Fruit fly (Drosophila melanogaster) whole organism, embryonic: Measurements from ENCODE around the gene CG31064.

ENCODE experiments used
- ATbp ChIP-seq: fragments of 200-800 bp; sonication (Bioruptor generic); optimal IDR thresholded peaks from 2 replicates; lab custom pipeline; 2017; ENCODE audit warnings: missing biosample characterization, mild to moderate bottlenecking, missing genetic modification characterization, missing genetic modification reagents
- BEAF-32 ChIP-seq: fragments of 200-800 bp; sonication (Bioruptor generic); optimal IDR thresholded peaks from 3 replicates; lab custom pipeline; 2017; ENCODE audit warnings: missing biosample characterization, missing genetic modification characterization, mild to moderate bottlenecking, moderate library complexity, missing genetic modification reagents
- CG10209 ChIP-seq: fragments of 200-800 bp; sonication (Bioruptor generic); optimal IDR thresholded peaks from 3 replicates; lab custom pipeline; 2017; ENCODE audit warnings: missing biosample characterization, mild to moderate bottlenecking, missing genetic modification characterization, missing genetic modification reagents
- CG10366 ChIP-seq: fragments of 200-800 bp; sonication (Bioruptor generic); IDR thresholded peaks from 2 replicates; pipeline ENCODE4 v1.3.6; 2022; ENCODE audit warnings: missing biosample characterization, missing genetic modification characterization
- CG10979 ChIP-seq: fragments of 200-800 bp; sonication (Bioruptor generic); optimal IDR thresholded peaks from 2 replicates; lab custom pipeline; 2018; ENCODE audit warnings: missing biosample characterization, mild to moderate bottlenecking, missing genetic modification characterization, moderate library complexity
- CG11456 ChIP-seq: fragments of 200-800 bp; sonication (Bioruptor generic); IDR thresholded peaks from 3 replicates; pipeline ENCODE4 v1.3.6; 2022; ENCODE audit warnings: missing biosample characterization, missing genetic modification characterization
- CG14710 ChIP-seq: fragments of 200-800 bp; sonication (Bioruptor generic); optimal IDR thresholded peaks from 3 replicates; lab custom pipeline; 2019; ENCODE audit warnings: missing biosample characterization, mild to moderate bottlenecking, missing genetic modification characterization, moderate library complexity
- CG15601 ChIP-seq: fragments of 200-800 bp; sonication (Bioruptor generic); optimal IDR thresholded peaks from 3 replicates; lab custom pipeline; 2019; ENCODE audit warnings: missing biosample characterization, mild to moderate bottlenecking, missing genetic modification characterization, moderate library complexity
- CG16863 ChIP-seq: fragments of 200-800 bp; sonication (Bioruptor generic); optimal IDR thresholded peaks from 3 replicates; lab custom pipeline; 2016; ENCODE audit warnings: missing biosample characterization, missing genetic modification characterization
- CG18011 ChIP-seq: fragments of 200-800 bp; sonication (Bioruptor generic); optimal IDR thresholded peaks from 2 replicates; lab custom pipeline; 2017; ENCODE audit warnings: missing biosample characterization, missing genetic modification characterization, mild to moderate bottlenecking, moderate library complexity, missing genotype
- CG2199 ChIP-seq: fragments of 200-800 bp; sonication (Bioruptor generic); IDR thresholded peaks from 3 replicates; pipeline ENCODE4 v1.3.6; 2022; ENCODE audit warnings: missing biosample characterization, missing genetic modification characterization
- CG31388 ChIP-seq: fragments of 200-800 bp; sonication (Bioruptor generic); optimal IDR thresholded peaks from 2 replicates; lab custom pipeline; 2016; ENCODE audit warnings: missing biosample characterization, missing genetic modification characterization
- CG32767 ChIP-seq: fragments of 200-800 bp; sonication (Bioruptor generic); IDR thresholded peaks from 2 replicates; pipeline ENCODE4 v1.3.6; 2022; ENCODE audit warnings: missing biosample characterization, missing genetic modification characterization
- CG4820 ChIP-seq: fragments of 200-800 bp; sonication (Bioruptor generic); optimal IDR thresholded peaks from 3 replicates; lab custom pipeline; 2016; ENCODE audit warnings: missing biosample characterization, missing genetic modification characterization
- CG4854 ChIP-seq: fragments of 200-800 bp; sonication (Bioruptor generic); optimal IDR thresholded peaks from 2 replicates; lab custom pipeline; 2016; ENCODE audit warnings: missing biosample characterization, missing genetic modification characterization, inconsistent platforms
- CG6813 ChIP-seq: fragments of 200-800 bp; sonication (Bioruptor generic); optimal IDR thresholded peaks from 2 replicates; lab custom pipeline; 2017; ENCODE audit warnings: missing biosample characterization, missing genetic modification characterization, mild to moderate bottlenecking, moderate library complexity, missing genetic modification reagents
- CG7963 ChIP-seq: fragments of 200-800 bp; sonication (Bioruptor generic); IDR thresholded peaks from 3 replicates; pipeline ENCODE4 v1.3.6; 2022; ENCODE audit warnings: missing biosample characterization, missing genetic modification characterization; ENCODE audit not compliant: partially characterized antibody
- D19A ChIP-seq: fragments of 200-800 bp; optimal IDR thresholded peaks from 3 replicates; lab custom pipeline; 2019; ENCODE audit warnings: missing biosample characterization, mild to moderate bottlenecking, missing genetic modification characterization, moderate library complexity
- Dek ChIP-seq: fragments of 200-800 bp; sonication (Bioruptor generic); optimal IDR thresholded peaks from 3 replicates; lab custom pipeline; 2019; ENCODE audit warnings: missing biosample characterization, mild to moderate bottlenecking, missing genetic modification characterization, moderate library complexity
- Dip2 ChIP-seq: fragments of 200-800 bp; sonication (Bioruptor generic); IDR thresholded peaks from 2 replicates; pipeline ENCODE4 v1.3.6; 2022; ENCODE audit warnings: missing biosample characterization, missing genetic modification characterization
- ERR ChIP-seq: fragments of 200-800 bp; sonication (Bioruptor generic); optimal IDR thresholded peaks from 2 replicates; lab custom pipeline; 2016; ENCODE audit warnings: missing biosample characterization, missing genetic modification characterization
- H15 ChIP-seq: fragments of 200-800 bp; sonication (Bioruptor generic); IDR thresholded peaks from 3 replicates; pipeline ENCODE4 v1.3.6; 2022; ENCODE audit warnings: missing biosample characterization, missing genetic modification characterization
- HLH3B ChIP-seq: fragments of 200-800 bp; sonication (Bioruptor generic); IDR thresholded peaks from 2 replicates; pipeline ENCODE4 v1.3.6; 2022; ENCODE audit warnings: missing biosample characterization, missing genetic modification characterization
- Kr ChIP-seq: fragments of 200-800 bp; sonication (Bioruptor generic); optimal IDR thresholded peaks from 2 replicates; lab custom pipeline; 2017; ENCODE audit warnings: missing biosample characterization, mild to moderate bottlenecking, missing genetic modification characterization
- MTF-1 ChIP-seq: fragments of 200-800 bp; sonication (Bioruptor generic); optimal IDR thresholded peaks from 2 replicates; lab custom pipeline; 2018; ENCODE audit warnings: missing biosample characterization, mild to moderate bottlenecking, missing genetic modification characterization, borderline replicate concordance
- NC2β ChIP-seq: fragments of 200-800 bp; sonication (Bioruptor generic); optimal IDR thresholded peaks from 2 replicates; lab custom pipeline; 2016; ENCODE audit warnings: missing biosample characterization, missing genetic modification characterization
- PHDP ChIP-seq: fragments of 200-800 bp; sonication (Bioruptor generic); optimal IDR thresholded peaks from 3 replicates; lab custom pipeline; 2018; ENCODE audit warnings: missing biosample characterization, mild to moderate bottlenecking, missing genetic modification characterization, moderate library complexity
- Ptx1 ChIP-seq: fragments of 200-800 bp; sonication (Bioruptor generic); IDR thresholded peaks from 2 replicates; pipeline ENCODE4 v1.3.6; 2022; ENCODE audit warnings: missing biosample characterization, missing genetic modification characterization
- Scr ChIP-seq: fragments of 200-800 bp; sonication (Bioruptor generic); IDR thresholded peaks from 2 replicates; pipeline ENCODE4 v1.3.6; 2022; ENCODE audit warnings: missing biosample characterization, missing genetic modification characterization; ENCODE audit not compliant: partially characterized antibody
- Xbp1 ChIP-seq: fragments of 200-800 bp; sonication (Bioruptor generic); optimal IDR thresholded peaks from 3 replicates; lab custom pipeline; 2016; ENCODE audit warnings: missing biosample characterization, mild to moderate bottlenecking, missing genetic modification characterization
- ara ChIP-seq: fragments of 200-800 bp; sonication (Bioruptor generic); IDR thresholded peaks from 2 replicates; pipeline ENCODE4 v1.3.6; 2022; ENCODE audit warnings: missing biosample characterization, missing genetic modification characterization
- bbx ChIP-seq: fragments of 200-800 bp; sonication (Bioruptor generic); IDR thresholded peaks from 2 replicates; pipeline ENCODE4 v1.3.6; 2022; ENCODE audit warnings: missing biosample characterization, missing genetic modification characterization; ENCODE audit not compliant: partially characterized antibody
- bcd ChIP-seq: fragments of 200-800 bp; sonication (Bioruptor generic); optimal IDR thresholded peaks from 2 replicates; lab custom pipeline; 2017; ENCODE audit warnings: missing biosample characterization, mild to moderate bottlenecking, missing genetic modification characterization
- bowl ChIP-seq: fragments of 200-800 bp; sonication (Bioruptor generic); IDR thresholded peaks from 2 replicates; pipeline ENCODE4 v1.3.6; 2022; ENCODE audit warnings: missing biosample characterization, missing genetic modification characterization
- dmrt11E ChIP-seq: fragments of 200-800 bp; sonication (Bioruptor generic); optimal IDR thresholded peaks from 3 replicates; lab custom pipeline; 2018; ENCODE audit warnings: missing biosample characterization, mild to moderate bottlenecking, missing genetic modification characterization, moderate library complexity
- exex ChIP-seq: fragments of 200-800 bp; sonication (Bioruptor generic); optimal IDR thresholded peaks from 4 replicates; lab custom pipeline; 2018; ENCODE audit warnings: missing biosample characterization, mild to moderate bottlenecking, missing genetic modification characterization, moderate library complexity
- fd102C ChIP-seq: fragments of 200-800 bp; sonication (Bioruptor generic); optimal IDR thresholded peaks from 2 replicates; lab custom pipeline; 2018; ENCODE audit warnings: missing biosample characterization, mild to moderate bottlenecking, missing genetic modification characterization, moderate library complexity
- ftz-f1 ChIP-seq: fragments of 200-800 bp; sonication (Bioruptor generic); optimal IDR thresholded peaks from 2 replicates; lab custom pipeline; 2016; ENCODE audit warnings: missing biosample characterization, missing genetic modification characterization
- gsb-n ChIP-seq: fragments of 200-800 bp; sonication (Bioruptor generic); optimal IDR thresholded peaks from 3 replicates; lab custom pipeline; 2018; ENCODE audit warnings: missing biosample characterization, mild to moderate bottlenecking, missing genetic modification characterization
- h ChIP-seq: fragments of >200 bp; optimal IDR thresholded peaks from 2 replicates; lab custom pipeline; 2017
- hbn ChIP-seq: fragments of 200-800 bp; sonication (Bioruptor generic); IDR thresholded peaks from 2 replicates; pipeline ENCODE4 v1.3.6; 2022; ENCODE audit warnings: missing biosample characterization, missing genetic modification characterization; ENCODE audit not compliant: partially characterized antibody
- ken ChIP-seq: fragments of 200-800 bp; sonication (Bioruptor generic); IDR thresholded peaks from 3 replicates; pipeline ENCODE4 v1.3.6; 2022; ENCODE audit warnings: missing biosample characterization, missing genetic modification characterization
- nerfin-1 ChIP-seq: fragments of 200-800 bp; sonication (Bioruptor generic); optimal IDR thresholded peaks from 3 replicates; lab custom pipeline; 2019; ENCODE audit warnings: missing biosample characterization, mild to moderate bottlenecking, missing genetic modification characterization, moderate library complexity
- pb ChIP-seq: fragments of 200-800 bp; sonication (Bioruptor generic); optimal IDR thresholded peaks from 3 replicates; lab custom pipeline; 2016; ENCODE audit warnings: missing biosample characterization, missing genetic modification characterization
- pnt ChIP-seq: fragments of 200-800 bp; sonication (Bioruptor generic); optimal IDR thresholded peaks from 3 replicates; lab custom pipeline; 2016; ENCODE audit warnings: missing biosample characterization, missing genetic modification characterization
- pum ChIP-seq: fragments of 200-800 bp; sonication (Bioruptor generic); optimal IDR thresholded peaks from 2 replicates; lab custom pipeline; 2016; ENCODE audit warnings: missing biosample characterization, missing genetic modification characterization
- stc ChIP-seq: fragments of 200-800 bp; sonication (Bioruptor generic); IDR thresholded peaks from 2 replicates; pipeline ENCODE4 v1.3.6; 2022; ENCODE audit warnings: missing biosample characterization, missing genetic modification characterization
- unpg ChIP-seq: fragments of 200-800 bp; sonication (Bioruptor generic); optimal IDR thresholded peaks from 3 replicates; lab custom pipeline; 2018; ENCODE audit warnings: missing biosample characterization, mild to moderate bottlenecking, missing genetic modification characterization, moderate library complexity
- wek ChIP-seq: fragments of 200-800 bp; sonication (Bioruptor generic); optimal IDR thresholded peaks from 3 replicates; lab custom pipeline; 2018; ENCODE audit warnings: missing biosample characterization, mild to moderate bottlenecking, missing genetic modification characterization, moderate library complexity

The CG31064 gene

DNA sequence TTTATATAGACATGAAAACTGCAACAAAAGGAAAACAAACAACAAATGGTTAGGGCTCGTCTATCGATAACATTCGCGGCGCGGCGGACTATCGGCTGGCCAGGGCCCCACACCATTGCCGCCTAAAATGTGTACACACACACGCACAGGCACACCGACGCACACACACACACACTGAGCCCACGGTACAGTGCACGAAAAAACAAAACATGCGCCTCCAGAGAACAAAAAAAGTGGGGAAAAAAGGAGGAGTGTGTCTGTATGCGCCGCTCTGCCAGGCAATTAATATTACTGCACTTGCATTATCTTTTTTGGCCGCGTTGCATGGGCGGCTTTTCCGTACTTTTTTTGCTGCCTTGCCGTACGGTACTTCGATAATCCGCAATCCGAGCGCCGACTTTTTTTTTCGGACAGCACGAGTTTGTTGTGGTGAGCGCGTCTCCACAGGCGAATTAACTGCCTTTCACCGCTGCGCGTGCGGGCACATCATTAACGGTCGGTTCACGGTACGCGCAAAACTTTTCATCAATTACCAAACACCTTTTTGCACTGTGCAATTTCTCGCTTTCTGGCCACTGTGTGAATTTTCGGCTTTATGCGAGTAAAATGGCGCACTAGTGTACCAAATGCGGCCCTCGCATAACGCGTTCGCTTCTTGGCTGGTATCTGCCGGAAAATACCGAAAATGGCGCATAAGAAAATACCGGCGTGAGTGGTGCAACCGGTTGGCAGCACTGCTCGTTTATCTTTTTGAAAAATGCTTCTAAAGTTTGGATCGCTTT, 24.7 kb upstream of the CG31064 start, which contains the start of gene woc (continued):
- peak; percentile 43 for TF ChIP-seq pb
- no peak for TF ChIP-seq gsb-n (tag; lab: Kevin White, UChicago)
- TF ChIP-seq Dek (tag; lab: Kevin White, UChicago), result no peak
- no peak for TF ChIP-seq exex (tag; lab: Kevin White, UChicago)
- no peak for TF ChIP-seq CG15601 (tag; lab: Kevin White, UChicago)
- peak; percentile 52; the same call in 1 of the 2 replicates for TF ChIP-seq HLH3B (GFP tag; lab: Robert Waterston, UW)
- no peak for TF ChIP-seq unpg (GFP tag; lab: Kevin White, UChicago)
- no peak for TF ChIP-seq fd102C
- no peak for TF ChIP-seq CG4854
- TF ChIP-seq dmrt11E (tag; lab: Kevin White, UChicago), result no peak
- TF ChIP-seq PHDP (tag; lab: Kevin White, UChicago), result no peak
- peak; percentile 48 for TF ChIP-seq Xbp1 (GFP tag; lab: Kevin White, UChicago)
- TF ChIP-seq ara (GFP tag; lab: Robert Waterston, UW), result no peak
- TF ChIP-seq MTF-1, result no peak
- TF ChIP-seq CG6813 (GFP tag; lab: Kevin White, UChicago), result peak; percentile 40
- peak; percentile 37 for TF ChIP-seq CG18011 (GFP tag; lab: Kevin White, UChicago)
- TF ChIP-seq bbx (GFP tag; lab: Robert Waterston, UW), result peak; percentile 89
- no peak for TF ChIP-seq CG31388 (GFP tag; lab: Kevin White, UChicago)
- TF ChIP-seq BEAF-32, result peak; percentile 77
- peak; percentile 54 for TF ChIP-seq bcd (GFP tag; lab: Kevin White, UChicago)
- no peak for TF ChIP-seq ERR
- peak; percentile 35 for TF ChIP-seq CG10209
- no peak for TF ChIP-seq Kr
- TF ChIP-seq CG11456 (GFP tag; lab: Robert Waterston, UW), result peak; percentile 56; the same call in 1 of the 3 replicates
- no peak for TF ChIP-seq CG4820
- TF ChIP-seq Scr, result peak; percentile 79
- TF ChIP-seq CG10366 (GFP tag; lab: Robert Waterston, UW), result peak; percentile 20; the same call in 1 of the 2 replicates
- peak; percentile 35 for TF ChIP-seq h (lab: Kevin White, UChicago)
- peak; percentile 50 for TF ChIP-seq Ptx1
- TF ChIP-seq ftz-f1, result no peak
- TF ChIP-seq CG16863 (GFP tag; lab: Kevin White, UChicago), result peak; percentile 64
- peak; percentile 71 for TF ChIP-seq hbn (GFP tag; lab: Robert Waterston, UW)
- no peak for TF ChIP-seq wek (GFP tag; lab: Kevin White, UChicago)
- peak; percentile 39 for TF ChIP-seq pum (GFP tag; lab: Kevin White, UChicago)
- TF ChIP-seq bowl (GFP tag; lab: Robert Waterston, UW), result no peak
- TF ChIP-seq nerfin-1 (tag; lab: Kevin White, UChicago), result peak; percentile 40
- TF ChIP-seq ken (GFP tag; lab: Robert Waterston, UW), result no peak; the same call in 2 of the 3 replicates
- TF ChIP-seq NC2β (GFP tag; lab: Kevin White, UChicago), result peak; percentile 56
- TF ChIP-seq CG14710 (tag; lab: Kevin White, UChicago), result peak; percentile 75
- TF ChIP-seq stc (GFP tag; lab: Robert Waterston, UW), result peak; percentile 51; the same call in 1 of the 2 replicates
- TF ChIP-seq CG7963 (GFP tag; lab: Robert Waterston, UW), result peak; percentile 82
- TF ChIP-seq D19A (tag; lab: Kevin White, UChicago), result no peak
- TF ChIP-seq CG32767 (GFP tag; lab: Robert Waterston, UW), result peak; percentile 78
- TF ChIP-seq Dip2 (GFP tag; lab: Robert Waterston, UW), result no peak
- TF ChIP-seq H15 (GFP tag; lab: Robert Waterston, UW), result no peak
- peak; percentile 30 for TF ChIP-seq CG10979
- peak; percentile 50 for TF ChIP-seq pnt (GFP tag; lab: Kevin White, UChicago)
- TF ChIP-seq CG2199 (GFP tag; lab: Robert Waterston, UW), result no peak
- no peak for TF ChIP-seq ATbp (GFP tag; lab: Kevin White, UChicago)
